Worm (Caenorhabditis elegans): ENCODE results near the gene pwp-1.

- TF ChIP-seq ama-1 (optimal IDR thresholded peaks at IDR 0.05) = no peak
- TF ChIP-seq tbx-11 (GFP tag; IDR thresholded peaks at IDR 0.05) = no peak
- no peak for TF ChIP-seq ceh-13 (GFP tag; optimal IDR thresholded peaks at IDR 0.05)
- TF ChIP-seq pes-1 (GFP tag; IDR thresholded peaks at IDR 0.05) = no peak
- TF ChIP-seq hmg-4 (GFP tag; optimal IDR thresholded peaks at IDR 0.05) = peak; percentile 15
- no peak for TF ChIP-seq B0310.2 (tag; optimal IDR thresholded peaks at IDR 0.05)
- TF ChIP-seq hmbx-1 (tag; optimal IDR thresholded peaks at IDR 0.05) = no peak
- TF ChIP-seq hnd-1 (tag; optimal IDR thresholded peaks at IDR 0.05) = no peak
- no peak for TF ChIP-seq scrt-1 (GFP tag; IDR thresholded peaks at IDR 0.05)
- no peak for TF ChIP-seq tbx-37 (GFP tag; conservative IDR thresholded peaks at IDR 0.05)
- TF ChIP-seq sea-1 (GFP tag; conservative IDR thresholded peaks at IDR 0.05) = no peak
Measured at ce11 chrIV:13205891-13206290, 30.5 kb downstream of the pwp-1 start.
